Fruit fly (Drosophila melanogaster) whole organism, prepupa: ENCODE data around the gene Ir94b.

Experiments used
- Blimp-1 ChIP-seq: fragments of 200-800 bp; sonication (Bioruptor generic); optimal IDR thresholded peaks from 3 replicates; lab custom pipeline; 2017; ENCODE audit warnings: missing biosample characterization, missing genetic modification characterization, mild to moderate bottlenecking, moderate library complexity, missing genetic modification reagents
- CG10631 ChIP-seq: fragments of 200-800 bp; sonication (Bioruptor generic); optimal IDR thresholded peaks from 2 replicates; lab custom pipeline; 2016; ENCODE audit warnings: missing biosample characterization, missing genetic modification characterization
- CG10669 ChIP-seq: fragments of 200-800 bp; sonication (Bioruptor generic); optimal IDR thresholded peaks from 3 replicates; lab custom pipeline; 2018; ENCODE audit warnings: missing biosample characterization, mild to moderate bottlenecking, missing genetic modification characterization, moderate library complexity
- CG11294 ChIP-seq: fragments of 200-800 bp; sonication (Bioruptor generic); IDR thresholded peaks from 2 replicates; pipeline ENCODE4 v1.3.6; 2022; ENCODE audit warnings: missing biosample characterization, missing genetic modification characterization
- CG15336 ChIP-seq: fragments of 200-800 bp; sonication (Bioruptor generic); IDR thresholded peaks from 2 replicates; pipeline ENCODE4 v1.3.6; 2022; ENCODE audit warnings: missing biosample characterization, missing genetic modification characterization
- CG1621 ChIP-seq: fragments of 200-800 bp; sonication (Bioruptor generic); optimal IDR thresholded peaks from 3 replicates; lab custom pipeline; 2018; ENCODE audit warnings: missing biosample characterization, mild to moderate bottlenecking, missing genetic modification characterization
- CG16779 ChIP-seq: fragments of 200-800 bp; sonication (Bioruptor generic); optimal IDR thresholded peaks from 3 replicates; lab custom pipeline; 2017; ENCODE audit warnings: missing biosample characterization, mild to moderate bottlenecking, missing genetic modification characterization
- CG3032 ChIP-seq: fragments of 200-800 bp; optimal IDR thresholded peaks from 2 replicates; lab custom pipeline; 2019; ENCODE audit warnings: missing biosample characterization, mild to moderate bottlenecking, missing genetic modification characterization, moderate library complexity
- CG31627 ChIP-seq: fragments of 200-800 bp; sonication (Bioruptor generic); optimal IDR thresholded peaks from 3 replicates; lab custom pipeline; 2016; ENCODE audit warnings: missing biosample characterization, missing genetic modification characterization
- CG32006 ChIP-seq: fragments of 200-800 bp; sonication (Bioruptor generic); optimal IDR thresholded peaks from 3 replicates; lab custom pipeline; 2017; ENCODE audit warnings: missing biosample characterization, mild to moderate bottlenecking, missing genetic modification characterization
- CG34406 ChIP-seq: fragments of 200-800 bp; sonication (Bioruptor generic); optimal IDR thresholded peaks from 3 replicates; lab custom pipeline; 2016; ENCODE audit warnings: missing biosample characterization, missing genetic modification characterization
- CG4318 ChIP-seq: fragments of 200-800 bp; sonication (Bioruptor generic); optimal IDR thresholded peaks from 3 replicates; lab custom pipeline; 2017; ENCODE audit warnings: missing biosample characterization, mild to moderate bottlenecking, missing genetic modification characterization
- CG6163 ChIP-seq: fragments of 200-800 bp; sonication (Bioruptor generic); IDR thresholded peaks from 3 replicates; pipeline ENCODE4 v1.3.6; 2022; ENCODE audit warnings: missing biosample characterization, missing genetic modification characterization
- CG6276 ChIP-seq: fragments of 200-800 bp; sonication (Bioruptor generic); optimal IDR thresholded peaks from 2 replicates; lab custom pipeline; 2017; ENCODE audit warnings: missing biosample characterization, mild to moderate bottlenecking, missing genetic modification characterization
- CG6792 ChIP-seq: fragments of 200-800 bp; sonication (Bioruptor generic); optimal IDR thresholded peaks from 3 replicates; lab custom pipeline; 2016; ENCODE audit warnings: missing biosample characterization, missing genetic modification characterization
- CG6808 ChIP-seq: fragments of 200-800 bp; sonication (Bioruptor generic); optimal IDR thresholded peaks from 3 replicates; lab custom pipeline; 2017; ENCODE audit warnings: missing biosample characterization, missing genetic modification characterization, mild to moderate bottlenecking, moderate library complexity, missing genetic modification reagents
- CG6854 ChIP-seq: fragments of 200-800 bp; sonication (Bioruptor generic); optimal IDR thresholded peaks from 2 replicates; lab custom pipeline; 2017; ENCODE audit warnings: missing biosample characterization, mild to moderate bottlenecking, missing genetic modification characterization
- CG7368 ChIP-seq: fragments of 200-800 bp; sonication (Bioruptor generic); optimal IDR thresholded peaks from 3 replicates; lab custom pipeline; 2016; ENCODE audit warnings: missing biosample characterization, missing genetic modification characterization
- CG8119 ChIP-seq: fragments of 200-800 bp; sonication (Bioruptor generic); IDR thresholded peaks from 3 replicates; pipeline ENCODE4 v1.3.6; 2022; ENCODE audit warnings: missing biosample characterization, missing genetic modification characterization
- CG8319 ChIP-seq: fragments of 200-800 bp; sonication (Bioruptor generic); optimal IDR thresholded peaks from 3 replicates; lab custom pipeline; 2016; ENCODE audit warnings: missing biosample characterization, missing genetic modification characterization
- CG8632 ChIP-seq: fragments of 200-800 bp; sonication (Bioruptor generic); optimal IDR thresholded peaks from 3 replicates; lab custom pipeline; 2016; ENCODE audit warnings: missing biosample characterization, missing genetic modification characterization
- CG9139 ChIP-seq: fragments of 200-800 bp; sonication (Bioruptor generic); optimal IDR thresholded peaks from 3 replicates; lab custom pipeline; 2017; ENCODE audit warnings: missing biosample characterization, mild to moderate bottlenecking, missing genetic modification characterization
- Eip75B ChIP-seq: fragments of 200-800 bp; sonication (Bioruptor generic); optimal IDR thresholded peaks from 3 replicates; lab custom pipeline; 2016; ENCODE audit warnings: missing biosample characterization, missing genetic modification characterization
- Eip78C ChIP-seq: fragments of 200-800 bp; sonication (Bioruptor generic); peaks from one replicate; lab custom pipeline; 2016; ENCODE audit warnings: missing biosample characterization, missing genetic modification characterization
- Eip93F ChIP-seq: fragments of 200-800 bp; sonication (Bioruptor generic); optimal IDR thresholded peaks from 2 replicates; lab custom pipeline; 2016; ENCODE audit warnings: missing biosample characterization, mild to moderate bottlenecking, missing genetic modification characterization
- Ets21C ChIP-seq: fragments of 200-800 bp; sonication (Bioruptor generic); optimal IDR thresholded peaks from 3 replicates; lab custom pipeline; 2016; ENCODE audit warnings: missing biosample characterization, missing genetic modification characterization
- Ets96B ChIP-seq: fragments of 200-800 bp; optimal IDR thresholded peaks from 2 replicates; lab custom pipeline; 2019; ENCODE audit warnings: missing biosample characterization, mild to moderate bottlenecking, missing genetic modification characterization, moderate library complexity
- Gug ChIP-seq: fragments of 200-800 bp; sonication (Bioruptor generic); IDR thresholded peaks from 2 replicates; pipeline ENCODE4 v1.3.6; 2022; ENCODE audit warnings: missing biosample characterization, missing genetic modification characterization
- Hr39 ChIP-seq: fragments of 200-800 bp; sonication (Bioruptor generic); optimal IDR thresholded peaks from 2 replicates; lab custom pipeline; 2016; ENCODE audit warnings: missing biosample characterization, missing genetic modification characterization
- Hr4 ChIP-seq: fragments of 200-800 bp; sonication (Bioruptor generic); optimal IDR thresholded peaks from 3 replicates; lab custom pipeline; 2016; ENCODE audit warnings: missing biosample characterization, missing genetic modification characterization
- Met ChIP-seq: fragments of 200-800 bp; sonication (Bioruptor generic); optimal IDR thresholded peaks from 3 replicates; lab custom pipeline; 2016; ENCODE audit warnings: missing biosample characterization, missing genetic modification characterization
- OdsH ChIP-seq: fragments of 200-800 bp; sonication (Bioruptor generic); optimal IDR thresholded peaks from 3 replicates; lab custom pipeline; 2016; ENCODE audit warnings: missing biosample characterization, missing genetic modification characterization
- Smox ChIP-seq: fragments of 200-800 bp; sonication (Bioruptor generic); optimal IDR thresholded peaks from 3 replicates; lab custom pipeline; 2016; ENCODE audit warnings: missing biosample characterization, missing genetic modification characterization
- Sox102F ChIP-seq: fragments of 200-800 bp; sonication (Bioruptor generic); optimal IDR thresholded peaks from 2 replicates; lab custom pipeline; 2016; ENCODE audit warnings: missing biosample characterization, mild to moderate bottlenecking, missing genetic modification characterization
- Sox14 ChIP-seq: fragments of 200-800 bp; sonication (Bioruptor generic); optimal IDR thresholded peaks from 3 replicates; lab custom pipeline; 2016; ENCODE audit warnings: missing biosample characterization, missing genetic modification characterization
- Sox15 ChIP-seq: fragments of 200-800 bp; sonication (Bioruptor generic); optimal IDR thresholded peaks from 3 replicates; lab custom pipeline; 2016; ENCODE audit warnings: missing biosample characterization, missing genetic modification characterization
- achi ChIP-seq: fragments of 200-800 bp; sonication (Bioruptor generic); optimal IDR thresholded peaks from 3 replicates; lab custom pipeline; 2016; ENCODE audit warnings: missing biosample characterization, missing genetic modification characterization
- acj6 ChIP-seq: fragments of 200-800 bp; sonication (Bioruptor generic); optimal IDR thresholded peaks from 3 replicates; lab custom pipeline; 2016; ENCODE audit warnings: missing biosample characterization, missing genetic modification characterization
- cyc ChIP-seq: fragments of 200-800 bp; sonication (Bioruptor generic); optimal IDR thresholded peaks from 3 replicates; lab custom pipeline; 2016; ENCODE audit warnings: missing biosample characterization, missing genetic modification characterization
- dac ChIP-seq: fragments of 200-800 bp; sonication (Bioruptor generic); optimal IDR thresholded peaks from 2 replicates; lab custom pipeline; 2017; ENCODE audit warnings: missing biosample characterization, mild to moderate bottlenecking, missing genetic modification characterization
- dsx ChIP-seq: fragments of 200-800 bp; optimal IDR thresholded peaks from 3 replicates; lab custom pipeline; 2019; ENCODE audit warnings: missing biosample characterization, mild to moderate bottlenecking, missing genetic modification characterization, moderate library complexity; ENCODE audit not compliant: poor library complexity, severe bottlenecking
- esn ChIP-seq: fragments of 200-800 bp; sonication (Bioruptor generic); optimal IDR thresholded peaks from 2 replicates; lab custom pipeline; 2016; ENCODE audit warnings: missing biosample characterization, mild to moderate bottlenecking, missing genetic modification characterization, moderate library complexity
- fd59A ChIP-seq: fragments of 200-800 bp; sonication (Bioruptor generic); optimal IDR thresholded peaks from 2 replicates; lab custom pipeline; 2017; ENCODE audit warnings: missing biosample characterization, mild to moderate bottlenecking, missing genetic modification characterization, missing genetic modification reagents
- fd85E ChIP-seq: fragments of 200-800 bp; sonication (Bioruptor generic); optimal IDR thresholded peaks from 3 replicates; lab custom pipeline; 2016; ENCODE audit warnings: missing biosample characterization, missing genetic modification characterization
- fkh ChIP-seq: fragments of 200-800 bp; sonication (Bioruptor generic); optimal IDR thresholded peaks from 3 replicates; lab custom pipeline; 2017; ENCODE audit warnings: missing biosample characterization, mild to moderate bottlenecking, missing genetic modification characterization, moderate library complexity
- lz ChIP-seq: fragments of 200-800 bp; sonication (Bioruptor generic); optimal IDR thresholded peaks from 3 replicates; lab custom pipeline; 2016; ENCODE audit warnings: missing biosample characterization, missing genetic modification characterization
- net ChIP-seq: fragments of 200-800 bp; sonication (Bioruptor generic); optimal IDR thresholded peaks from 3 replicates; lab custom pipeline; 2016; ENCODE audit warnings: missing biosample characterization, missing genetic modification characterization
- pdm3 ChIP-seq: fragments of 200-800 bp; sonication (Bioruptor generic); optimal IDR thresholded peaks from 3 replicates; lab custom pipeline; 2016; ENCODE audit warnings: missing biosample characterization, missing genetic modification characterization
- salr ChIP-seq, 2 experiments: fragments of 200-800 bp; sonication (Bioruptor generic); optimal IDR thresholded peaks; 3 replicates each; lab custom pipeline; 2016 to 2018; ENCODE audit warnings: missing biosample characterization in 2 of 2, missing genetic modification characterization in 2 of 2, mild to moderate bottlenecking in 1 of 2
- spab ChIP-seq: fragments of 200-800 bp; sonication (Bioruptor generic); optimal IDR thresholded peaks from 2 replicates; lab custom pipeline; 2017; ENCODE audit warnings: missing biosample characterization, mild to moderate bottlenecking, missing genetic modification characterization, missing genetic modification reagents
- ss ChIP-seq, 2 experiments: fragments of 200-800 bp; sonication (Bioruptor generic); optimal IDR thresholded peaks; 2 replicates in 1 of 2; 3 replicates in 1 of 2; lab custom pipeline; 2017 to 2018; ENCODE audit warnings: mild to moderate bottlenecking in 2 of 2, missing biosample characterization in 2 of 2, missing genetic modification characterization in 2 of 2, moderate library complexity in 1 of 2
- svp ChIP-seq: fragments of 200-800 bp; sonication (Bioruptor generic); peaks from one replicate; lab custom pipeline; 2016; ENCODE audit warnings: missing biosample characterization, missing genetic modification characterization
- topi ChIP-seq: fragments of 200-800 bp; sonication (Bioruptor generic); optimal IDR thresholded peaks from 3 replicates; lab custom pipeline; 2016; ENCODE audit warnings: missing biosample characterization, missing genetic modification characterization

Ir94b gene

DNA sequence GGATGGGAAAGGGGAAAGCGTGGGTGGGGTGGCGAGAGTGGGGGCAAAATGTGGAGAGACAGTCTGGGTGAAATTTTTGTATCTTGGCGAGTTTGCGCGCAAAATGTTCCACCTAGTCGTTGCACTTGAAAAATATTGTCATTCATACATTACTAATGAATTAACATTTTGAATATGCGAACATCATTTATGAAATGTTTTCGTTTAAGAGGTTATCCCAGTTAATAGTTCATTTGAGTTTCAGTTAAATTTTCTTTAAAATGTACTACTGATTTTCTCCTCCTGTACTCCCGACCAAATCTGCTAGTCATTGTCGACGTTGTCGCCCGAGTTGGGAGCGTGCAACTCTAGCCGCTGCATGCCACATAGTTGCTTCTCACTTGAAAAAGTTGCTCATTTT, 32.9 kb upstream of the Ir94b start:
- TF ChIP-seq Sox15 (no peak), CG16779 (tag; lab: Kevin White, UChicago) (peak; percentile 7), Smox (GFP tag; lab: Kevin White, UChicago) (no peak), CG4318 (peak; percentile 80), Eip93F (GFP tag; lab: Kevin White, UChicago) (no peak), acj6 (peak; percentile 51), esn (GFP tag; lab: Kevin White, UChicago) (no peak), CG7368 (GFP tag; lab: Kevin White, UChicago) (peak; percentile 28), CG1621 (tag; lab: Kevin White, UChicago) (no peak), Hr39 (GFP tag; lab: Kevin White, UChicago) (no peak), achi (GFP tag; lab: Kevin White, UChicago) (peak; percentile 47), CG8632 (GFP tag; lab: Kevin White, UChicago) (no peak), CG31627 (GFP tag; lab: Kevin White, UChicago) (no peak), Sox102F (GFP tag; lab: Kevin White, UChicago) (no peak), CG6163 (GFP tag; lab: Robert Waterston, UW) (peak; percentile 86), CG11294 (peak; percentile 44), CG8319 (GFP tag; lab: Kevin White, UChicago) (no peak), spab (GFP tag; lab: Kevin White, UChicago) (no peak), Ets96B (tag; lab: Kevin White, UChicago) (peak; percentile 34), CG32006 (GFP tag; lab: Kevin White, UChicago) (peak; percentile 90), cyc (no peak), OdsH (GFP tag; lab: Kevin White, UChicago) (peak; percentile 59), Hr4 (peak; percentile 88), CG34406 (GFP tag; lab: Kevin White, UChicago) (no peak), Blimp-1 (GFP tag; lab: Kevin White, UChicago) (no peak), CG8119 (GFP tag; lab: Robert Waterston, UW) (peak; percentile 87), CG10631 (GFP tag; lab: Kevin White, UChicago) (peak; percentile 55), CG6276 (GFP tag; lab: Kevin White, UChicago) (peak; percentile 75), Gug (GFP tag; lab: Robert Waterston, UW) (peak; percentile 59; the same call in 1 of the 2 replicates), CG6808 (GFP tag; lab: Kevin White, UChicago) (no peak), CG6792 (no peak), CG15336 (GFP tag; lab: Robert Waterston, UW) (peak; percentile 93), CG3032 (tag; lab: Kevin White, UChicago) (peak; percentile 17), CG9139 (GFP tag; lab: Kevin White, UChicago) (no peak), fd85E (GFP tag; lab: Kevin White, UChicago) (no peak), pdm3 (GFP tag; lab: Kevin White, UChicago) (peak; percentile 41), Ets21C (no peak), Eip78C (peak; percentile 81), fkh (no peak), dac (GFP tag; lab: Kevin White, UChicago) (peak; percentile 64), svp (GFP tag; lab: Kevin White, UChicago) (peak; percentile 33), fd59A (GFP tag; lab: Kevin White, UChicago) (no peak), topi (GFP tag; lab: Kevin White, UChicago) (no peak), dsx (peak; percentile 24), Eip75B (GFP tag; lab: Kevin White, UChicago) (no peak), lz (no peak), net (GFP tag; lab: Kevin White, UChicago) (peak; percentile 29), salr (GFP tag; optimal IDR thresholded peaks at IDR 0.05; lab: Kevin White, UChicago) (peak in 1 of 2 experiments; percentile 56), CG10669 (GFP tag; lab: Kevin White, UChicago) (peak; percentile 22), ss (GFP tag; optimal IDR thresholded peaks at IDR 0.05; lab: Kevin White, UChicago) (no peak), Met (no peak), Sox14 (GFP tag; lab: Kevin White, UChicago) (peak; percentile 52), CG6854 (GFP tag; lab: Kevin White, UChicago) (no peak)
